Worm (Caenorhabditis elegans): ENCODE measurements around the gene spex-3.

Gene spex-3

ce11 chrIII:1695006-1695405, 7.2 kb downstream of the spex-3 start, which contains the start of gene srd-64:
Gene srd-64 (minus strand): TSS chrIII:1695106.
- TF ChIP-seq skn-1 (tag; optimal IDR thresholded peaks at IDR 0.05) (no peak), dmd-9 (GFP tag; IDR thresholded peaks at IDR 0.05) (no peak), unc-62 (GFP tag; optimal IDR thresholded peaks at IDR 0.05 in 1 of 2) (no peak), unc-62 (tag; optimal IDR thresholded peaks at IDR 0.05) (no peak), nhr-111 (GFP tag; optimal IDR thresholded peaks at IDR 0.05) (no peak), F37D6.2 (tag; optimal IDR thresholded peaks at IDR 0.05) (no peak), saeg-2 (GFP tag; IDR thresholded peaks at IDR 0.05) (no peak), sdz-12 (GFP tag; optimal IDR thresholded peaks at IDR 0.05) (no peak), madf-5 (GFP tag; IDR thresholded peaks at IDR 0.05) (no peak), aly-2 (tag; optimal IDR thresholded peaks at IDR 0.05) (no peak), egl-27 (tag; optimal IDR thresholded peaks at IDR 0.05) (no peak), dmd-8 (GFP tag; IDR thresholded peaks at IDR 0.05) (no peak), F49E8.2 (tag; optimal IDR thresholded peaks at IDR 0.05; ENCODE audit: borderline replicate concordance) (no peak)

- TF ChIP-seq zip-11 (GFP tag; IDR thresholded peaks at IDR 0.05) (no peak), snpc-1.2 (GFP tag; IDR thresholded peaks at IDR 0.05) (no peak), ceh-28 (tag; optimal IDR thresholded peaks at IDR 0.05) (no peak), daf-19 (GFP tag; conservative IDR thresholded peaks at IDR 0.05) (no peak), lin-1 (GFP tag; IDR thresholded peaks at IDR 0.05) (no peak), F37D6.2 (tag; optimal IDR thresholded peaks at IDR 0.05) (no peak), fos-1 (tag; optimal IDR thresholded peaks at IDR 0.05) (no peak), skn-1 (tag; optimal IDR thresholded peaks at IDR 0.05) (no peak), F44E2.7 (GFP tag; IDR thresholded peaks at IDR 0.05) (no peak), zip-2 (tag; optimal IDR thresholded peaks at IDR 0.05) (no peak), tag-97 (GFP tag; IDR thresholded peaks at IDR 0.05) (no peak), mxl-2 (GFP tag; conservative IDR thresholded peaks at IDR 0.05) (no peak), cey-2 (tag; optimal IDR thresholded peaks at IDR 0.05; ENCODE audit: borderline replicate concordance, insufficient read depth) (no peak), madf-9 (GFP tag; conservative IDR thresholded peaks at IDR 0.05) (no peak), lin-39 (tag; optimal IDR thresholded peaks at IDR 0.05) (no peak)
Measured at ce11 chrIII:1689927-1690326, 12.3 kb downstream of the spex-3 start, which contains the start of gene Y22D7AR.14. Gene Y22D7AR.14 (minus strand): TSS chrIII:1690027.

DNA sequence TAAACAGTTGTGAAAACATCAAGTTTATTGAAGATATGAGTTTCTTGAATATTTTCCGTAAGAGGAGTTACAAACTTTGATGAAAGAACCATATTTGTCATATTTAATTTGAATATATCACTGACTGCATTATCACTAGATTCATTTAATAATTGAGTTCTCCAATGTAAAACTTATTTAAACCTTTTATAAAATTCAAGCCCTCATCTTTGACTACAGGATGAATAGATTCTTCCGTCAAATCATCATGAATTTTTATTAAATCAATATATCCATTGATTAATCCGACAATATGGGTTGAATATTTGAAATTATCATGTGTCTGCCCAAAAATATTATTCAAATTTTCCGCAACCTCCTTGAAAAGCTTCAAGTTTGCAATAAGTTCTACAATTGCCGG, 14.2 kb downstream of the spex-3 start, which contains the start of gene Y22D7AR.7:
Gene Y22D7AR.7 (minus strand): TSS at position 101 of the 400 bp plus-strand sequence.
- TF ChIP-seq aha-1 (tag) (no peak), dmd-8 (GFP tag; IDR thresholded peaks at IDR 0.05) (no peak), F37D6.2 (tag; optimal IDR thresholded peaks at IDR 0.05) (no peak), zip-11 (GFP tag; IDR thresholded peaks at IDR 0.05) (no peak), tag-97 (GFP tag; IDR thresholded peaks at IDR 0.05) (no peak)

- TF ChIP-seq dmd-6 (GFP tag; IDR thresholded peaks at IDR 0.05): peak; percentile 49; the same call in 1 of the 2 replicates
- peak; percentile 5 for TF ChIP-seq aha-1 (tag)
- no peak for TF ChIP-seq ceh-32 (tag; optimal IDR thresholded peaks at IDR 0.05; ENCODE audit: poor library complexity)
- TF ChIP-seq daf-16 (GFP tag; optimal IDR thresholded peaks at IDR 0.05): peak in 1 of 2 experiments; percentile 21
- no peak for TF ChIP-seq daf-16 (tag; optimal IDR thresholded peaks at IDR 0.05)
- no peak for TF ChIP-seq ceh-62 (tag; optimal IDR thresholded peaks at IDR 0.05)
- peak; percentile 94 for TF ChIP-seq hlh-30 (tag; optimal IDR thresholded peaks at IDR 0.05; ENCODE audit: insufficient read depth)
- peak; percentile 64 for TF ChIP-seq nhr-11 (tag; optimal IDR thresholded peaks at IDR 0.05)
- TF ChIP-seq mxl-3 (GFP tag; optimal IDR thresholded peaks at IDR 0.05): peak; percentile 95
- peak; percentile 79 for TF ChIP-seq hlh-11 (tag; optimal IDR thresholded peaks at IDR 0.05)
- TF ChIP-seq mdl-1 (tag; optimal IDR thresholded peaks at IDR 0.05): peak; percentile 61 to 86
- TF ChIP-seq madf-9 (GFP tag; conservative IDR thresholded peaks at IDR 0.05): no peak
- TF ChIP-seq nhr-28 (tag; optimal IDR thresholded peaks at IDR 0.05): peak; percentile 62
Measured at ce11 chrIII:1682262-1682661, 20.0 kb downstream of the spex-3 start.

Data from whole organism, L4 larva.